Worm (Caenorhabditis elegans) whole organism, mixed stage, embryonic: ENCODE measurements around the gene ced-10.

Experiments
- elt-1 ChIP-seq: sonication (generic microtip); optimal IDR thresholded peaks from 2 replicates; lab custom pipeline; 2017; ENCODE audit warnings: missing genetic modification characterization, mild to moderate bottlenecking, missing compliant biosample characterization, antibody characterized with exemption, moderate library complexity, borderline replicate concordance; ENCODE audit not compliant: insufficient read depth
- nhr-12 ChIP-seq: fragments of 150-350 bp; optimal IDR thresholded peaks from 2 replicates; lab custom pipeline; 2014; ENCODE audit warnings: missing biosample characterization, missing genetic modification characterization
- nhr-237 ChIP-seq: fragments of 150-350 bp; optimal IDR thresholded peaks from 2 replicates; lab custom pipeline; 2014; ENCODE audit warnings: missing biosample characterization, missing genetic modification characterization
- nhr-76 ChIP-seq: sonication (generic microtip); optimal IDR thresholded peaks from 2 replicates; lab custom pipeline; 2017; ENCODE audit warnings: missing biosample characterization, missing genetic modification characterization
- pha-4 ChIP-seq: fragments of 150-350 bp; optimal IDR thresholded peaks from 2 replicates; lab custom pipeline; 2018; ENCODE audit warnings: missing biosample characterization, missing genetic modification reagents, missing genetic modification characterization
- snpc-4 ChIP-seq: fragments of 150-350 bp; optimal IDR thresholded peaks from 2 replicates; lab custom pipeline; 2014; ENCODE audit warnings: missing biosample characterization, missing genetic modification characterization
- tbx-8 ChIP-seq: fragments of 200-800 bp; sonication (Bioruptor generic); optimal IDR thresholded peaks from 2 replicates; lab custom pipeline; 2018; ENCODE audit warnings: mild to moderate bottlenecking, missing genetic modification characterization, moderate library complexity, missing compliant biosample characterization
- ztf-11 ChIP-seq: fragments of 150-350 bp; optimal IDR thresholded peaks from 2 replicates; lab custom pipeline; 2014; ENCODE audit warnings: missing biosample characterization, missing genetic modification characterization

DNA sequence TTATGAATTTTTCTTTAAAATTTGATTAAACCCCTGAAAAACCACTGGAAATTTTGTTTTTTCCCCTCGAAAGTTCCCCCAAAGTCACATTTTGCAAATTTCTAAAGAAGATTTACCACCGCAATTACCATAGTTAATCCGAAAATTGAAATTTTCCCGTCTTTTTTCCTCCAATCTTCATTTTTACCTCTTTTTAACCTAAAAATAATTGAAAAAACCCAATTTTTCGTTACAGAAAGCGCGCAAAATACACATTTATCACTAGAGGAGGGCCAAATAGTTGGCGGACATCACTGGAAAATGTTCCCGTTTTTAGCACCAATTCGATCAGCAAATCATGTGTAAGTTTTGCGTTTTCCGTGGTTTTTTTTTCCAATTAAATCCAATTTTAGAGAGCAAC is 7.3 kb upstream of the ced-10 start, which contains the start of gene unc-33:
- TF ChIP-seq ztf-11 (no peak), pha-4 (tag; lab: Kevin White, UChicago) (no peak), nhr-12 (tag; lab: Kevin White, UChicago) (no peak), snpc-4 (no peak), nhr-237 (tag; lab: Kevin White, UChicago) (no peak), nhr-76 (no peak), tbx-8 (GFP tag; lab: Kevin White, UChicago) (no peak), elt-1 (tag; lab: Kevin White, UChicago) (no peak)
